Fruit fly (Drosophila melanogaster): ENCODE results near the gene larp.

The larp gene

DNA sequence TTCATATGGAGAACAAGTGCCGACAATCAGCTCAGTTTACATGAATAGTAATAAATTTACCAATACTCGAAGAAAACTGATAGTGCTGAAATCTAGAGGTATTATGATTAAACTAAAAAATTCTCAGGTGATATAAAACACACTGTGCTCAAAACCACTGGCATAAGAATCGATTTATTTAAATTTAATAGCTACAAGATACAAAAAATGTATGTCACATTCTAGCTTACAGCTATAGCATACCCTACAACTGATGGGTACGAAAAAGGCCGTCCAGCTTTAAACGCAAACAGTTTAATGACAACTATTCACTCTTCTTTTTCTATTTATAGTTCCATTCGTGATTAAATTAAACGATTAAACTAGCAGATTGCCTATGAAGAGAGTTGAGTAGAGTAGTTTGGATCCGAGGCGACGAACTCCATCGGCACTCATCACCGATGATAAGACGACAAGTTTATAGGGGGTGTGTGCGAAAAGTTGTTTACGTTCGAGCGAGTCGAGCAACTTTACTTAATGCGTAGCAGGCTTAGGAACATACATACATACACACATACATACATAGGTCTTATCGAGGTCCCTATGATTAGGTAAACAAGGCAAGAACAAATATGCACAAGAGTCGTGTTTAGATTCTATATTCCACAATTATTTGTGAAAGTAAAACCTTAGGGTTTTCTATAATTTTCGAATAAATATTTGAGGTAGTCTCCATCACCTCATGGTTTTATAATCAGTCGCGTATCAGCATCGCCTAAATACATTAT is 7.3 kb downstream of the larp start (continued):
- peak; percentile 61 for TF ChIP-seq CG15479 (GFP tag; optimal IDR thresholded peaks at IDR 0.05)
- peak; percentile 58 for TF ChIP-seq CG15514 (GFP tag; optimal IDR thresholded peaks at IDR 0.05)
- no peak for TF ChIP-seq pan (optimal IDR thresholded peaks at IDR 0.05)
- peak in 1 of 2 experiments; percentile 75 for TF ChIP-seq pan (GFP tag; optimal IDR thresholded peaks at IDR 0.05 in 1 of 2, IDR thresholded peaks at IDR 0.05 in 1 of 2)
- TF ChIP-seq ewg (GFP tag; optimal IDR thresholded peaks at IDR 0.05) = peak; percentile 34
- TF ChIP-seq CG13296 (GFP tag; optimal IDR thresholded peaks at IDR 0.05) = peak; percentile 21
- peak; percentile 83 for TF ChIP-seq CG3281 (GFP tag; optimal IDR thresholded peaks at IDR 0.05)
- TF ChIP-seq crol (GFP tag; IDR thresholded peaks at IDR 0.05) = 0 out of 2 replicates have a peak, but pooled peaks have one; percentile 19
- TF ChIP-seq dmrt99B (tag; optimal IDR thresholded peaks at IDR 0.05) = peak; percentile 34
- TF ChIP-seq lola (GFP tag; optimal IDR thresholded peaks at IDR 0.05) = peak in 1 of 3 experiments; percentile 75
- peak; percentile 52 for TF ChIP-seq ERR (GFP tag; optimal IDR thresholded peaks at IDR 0.05)
- peak; percentile 76 for TF ChIP-seq CG17359 (tag; optimal IDR thresholded peaks at IDR 0.05)
- TF ChIP-seq Sry-δ (GFP tag; optimal IDR thresholded peaks at IDR 0.05) = peak; percentile 52
- TF ChIP-seq wor (GFP tag; IDR thresholded peaks at IDR 0.05) = 0 out of 2 replicates have a peak, but pooled peaks have one; percentile 42
- peak; percentile 69 for TF ChIP-seq CG3726 (GFP tag; IDR thresholded peaks at IDR 0.05)
- peak; percentile 90 for TF ChIP-seq Rfx (GFP tag; IDR thresholded peaks at IDR 0.05)
- TF ChIP-seq Dll (GFP tag; IDR thresholded peaks at IDR 0.05; ENCODE audit: partially characterized antibody) = no peak

DNA sequence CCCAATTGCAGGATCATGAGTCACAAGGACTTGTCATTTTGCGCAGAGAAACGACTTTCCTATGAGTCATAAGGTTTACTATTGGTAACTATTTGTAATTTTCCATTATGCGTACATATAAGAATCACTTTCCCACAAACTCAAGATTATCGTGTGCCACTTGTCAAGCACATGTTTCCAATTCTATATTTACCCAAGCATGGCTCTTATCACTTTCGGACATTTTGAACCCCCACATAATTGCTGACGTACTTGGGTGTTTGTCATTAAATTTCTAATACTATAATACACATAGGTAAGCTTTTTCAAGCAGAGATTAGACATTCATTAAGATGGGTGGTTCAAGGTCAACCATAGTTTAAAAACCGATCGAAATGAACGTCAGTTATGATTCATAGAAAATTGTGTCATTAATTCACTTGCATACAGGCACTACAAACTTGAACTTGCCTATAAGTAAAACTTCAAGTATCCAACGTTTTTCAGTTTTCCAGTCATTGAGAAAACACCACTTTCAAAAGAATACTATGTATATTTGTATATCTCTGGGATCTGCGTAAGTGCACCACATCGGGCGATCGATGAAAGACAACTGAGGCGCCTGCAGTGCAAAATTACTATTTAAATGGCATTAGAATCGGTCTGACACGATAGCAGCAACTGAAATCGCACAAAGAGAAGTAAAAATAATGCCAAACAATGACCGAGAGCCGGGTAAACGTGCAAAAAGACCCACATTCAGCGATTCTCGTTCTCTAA is 8.4 kb downstream of the larp start:
- TF ChIP-seq Pdp1 (GFP tag; optimal IDR thresholded peaks at IDR 0.05) (peak in 1 of 2 experiments; percentile 15), CG7987 (GFP tag; optimal IDR thresholded peaks at IDR 0.05) (peak; percentile 54), NC2α (GFP tag; optimal IDR thresholded peaks at IDR 0.05) (no peak), sob (GFP tag; IDR thresholded peaks at IDR 0.05) (0 out of 2 replicates have a peak, but pooled peaks have one; percentile 5), CG3847 (GFP tag; IDR thresholded peaks at IDR 0.05) (no peak), sna (GFP tag; IDR thresholded peaks at IDR 0.05; ENCODE audit: partially characterized antibody) (no peak), lmd (GFP tag; IDR thresholded peaks at IDR 0.05) (no peak), pan (optimal IDR thresholded peaks at IDR 0.05) (no peak), pan (GFP tag; optimal IDR thresholded peaks at IDR 0.05 in 1 of 2, IDR thresholded peaks at IDR 0.05 in 1 of 2) (no peak), Rfx (GFP tag; IDR thresholded peaks at IDR 0.05) (no peak), B-H2 (GFP tag; optimal IDR thresholded peaks at IDR 0.05) (peak; percentile 26), mirr (GFP tag; optimal IDR thresholded peaks at IDR 0.05) (peak; percentile 46), exex (tag; optimal IDR thresholded peaks at IDR 0.05) (peak; percentile 48), pfk (GFP tag; optimal IDR thresholded peaks at IDR 0.05) (no peak), CG7372 (GFP tag; IDR thresholded peaks at IDR 0.05) (no peak), twi (tag; optimal IDR thresholded peaks at IDR 0.05) (peak; percentile 82), Med (GFP tag) (peak; percentile 17), sens (GFP tag) (peak; percentile 60), nom (GFP tag; optimal IDR thresholded peaks at IDR 0.05) (no peak), sug (tag; optimal IDR thresholded peaks at IDR 0.05) (peak; percentile 72), CG15011 (GFP tag; optimal IDR thresholded peaks at IDR 0.05) (no peak)

Measured in whole organism, embryonic.